Worm (Caenorhabditis elegans) whole organism, L1 larva: ENCODE data around the gene C17E7.12.

Experiments
- ceh-82 ChIP-seq, 3 experiments: fragments of 150-350 bp in 1 of 3; sonication (generic microtip) in 2 of 3; optimal IDR thresholded peaks; 2 replicates each; lab custom pipeline; 2014 to 2017; ENCODE audit warnings: missing biosample characterization in 3 of 3, missing genetic modification characterization in 3 of 3
- ceh-90 ChIP-seq: sonication (generic microtip); optimal IDR thresholded peaks from 2 replicates; lab custom pipeline; 2016; ENCODE audit warnings: missing genetic modification characterization, missing compliant biosample characterization
- dsc-1 ChIP-seq: sonication (generic microtip); optimal IDR thresholded peaks from 2 replicates; lab custom pipeline; 2016; ENCODE audit warnings: mild to moderate bottlenecking, missing genetic modification characterization, missing compliant biosample characterization
- efl-1 ChIP-seq, 4 experiments: fragments of 150-350 bp; optimal IDR thresholded peaks in 3 of 4; peaks in 1 of 4; 1 replicate in 1 of 4; 2 replicates in 3 of 4; lab custom pipeline; 2014; ENCODE audit warnings: missing biosample characterization in 2 of 4, missing genetic modification characterization in 2 of 4, missing genetic modification reagents in 2 of 4
- elt-2 ChIP-seq: sonication (generic microtip); optimal IDR thresholded peaks from 2 replicates; lab custom pipeline; 2016; ENCODE audit warnings: missing genetic modification characterization, mild to moderate bottlenecking, inconsistent platforms, missing compliant biosample characterization, missing genetic modification reagents
- elt-3 ChIP-seq, 6 experiments: fragments of 150-350 bp in 1 of 6; sonication (generic microtip); optimal IDR thresholded peaks; 2 replicates each; lab custom pipeline; 2017 to 2018; ENCODE audit warnings: missing biosample characterization in 6 of 6, missing genetic modification characterization in 6 of 6, inconsistent platforms in 1 of 6
- fkh-10 ChIP-seq: sonication (generic microtip); optimal IDR thresholded peaks from 2 replicates; lab custom pipeline; 2017; ENCODE audit warnings: missing biosample characterization, missing genetic modification reagents, missing genetic modification characterization
- nhr-20 ChIP-seq: sonication (generic microtip); optimal IDR thresholded peaks from 2 replicates; lab custom pipeline; 2016; ENCODE audit warnings: mild to moderate bottlenecking, missing genetic modification characterization, missing compliant biosample characterization
- nhr-77 ChIP-seq: fragments of 150-350 bp; optimal IDR thresholded peaks from 2 replicates; lab custom pipeline; 2014; ENCODE audit warnings: missing biosample characterization, missing genetic modification characterization
- nhr-85 ChIP-seq: sonication (generic microtip); peaks from one replicate; lab custom pipeline; 2016; ENCODE audit warnings: missing genetic modification characterization, inconsistent platforms, missing compliant biosample characterization
- pag-3 ChIP-seq: sonication (generic microtip); optimal IDR thresholded peaks from 2 replicates; lab custom pipeline; 2017; ENCODE audit warnings: missing genetic modification characterization, mild to moderate bottlenecking, missing compliant biosample characterization, antibody characterized with exemption, borderline replicate concordance; ENCODE audit not compliant: insufficient read depth
- snpc-4 ChIP-seq: fragments of 150-350 bp; optimal IDR thresholded peaks from 2 replicates; lab custom pipeline; 2014; ENCODE audit warnings: missing biosample characterization, missing genetic modification characterization
- snu-23 ChIP-seq: sonication (generic microtip); optimal IDR thresholded peaks from 2 replicates; lab custom pipeline; 2016; ENCODE audit warnings: missing genetic modification characterization, missing compliant biosample characterization
- unc-30 ChIP-seq: sonication (generic microtip); optimal IDR thresholded peaks from 2 replicates; lab custom pipeline; 2017; ENCODE audit warnings: missing biosample characterization, missing genetic modification characterization
- unc-86 ChIP-seq: sonication (generic microtip); optimal IDR thresholded peaks from 2 replicates; lab custom pipeline; 2016; ENCODE audit warnings: missing genetic modification characterization, missing compliant biosample characterization
- vab-15 ChIP-seq: sonication (generic microtip); optimal IDR thresholded peaks from 2 replicates; lab custom pipeline; 2017; ENCODE audit warnings: missing genotype, mild to moderate bottlenecking, missing genetic modification characterization, missing compliant biosample characterization
- zip-4 ChIP-seq: fragments of 200-800 bp; sonication (Bioruptor generic); optimal IDR thresholded peaks from 2 replicates; lab custom pipeline; 2018; ENCODE audit warnings: mild to moderate bottlenecking, missing genetic modification characterization, moderate library complexity, missing compliant biosample characterization

Gene C17E7.12

ce11 chrV:3847268-3847667 lies 44.6 kb downstream of the C17E7.12 start, which contains the start of gene nhr-185:
Gene nhr-185, minus strand, starts transcription at chrV:3847368.
- TF ChIP-seq snu-23: no peak
- no peak for TF ChIP-seq elt-2
- no peak for TF ChIP-seq ceh-90
- TF ChIP-seq unc-86 (tag; lab: Kevin White, UChicago): no peak
- TF ChIP-seq zip-4 (GFP tag; lab: Kevin White, UChicago): no peak
- no peak for TF ChIP-seq pag-3
- no peak for TF ChIP-seq snpc-4 (tag; lab: Kevin White, UChicago)

ce11 chrV:3843926-3844325 lies 47.9 kb downstream of the C17E7.12 start, which contains the start of gene ugt-32:
Gene ugt-32, minus strand, starts transcription at chrV:3844007.
- TF ChIP-seq efl-1 (optimal IDR thresholded peaks at IDR 0.05; lab: Kevin White, UChicago) (no peak), efl-1 (GFP tag; optimal IDR thresholded peaks at IDR 0.05 in 1 of 2; lab: Kevin White, UChicago) (peak in 1 of 2 experiments; percentile 37), elt-3 (tag; optimal IDR thresholded peaks at IDR 0.05; lab: Kevin White, UChicago) (peak in 1 of 6 experiments; percentile 0), fkh-10 (no peak), elt-2 (peak; percentile 10)
- TF ChIP-seq, all 84 proteins: peak for 3

ce11 chrV:3841462-3841861 lies 50.4 kb downstream of the C17E7.12 start:
- no peak for TF ChIP-seq nhr-20 (tag; lab: Kevin White, UChicago)
- TF ChIP-seq dsc-1 (tag; lab: Kevin White, UChicago): no peak
- TF ChIP-seq nhr-85 (tag; lab: Kevin White, UChicago): peak; percentile 47
- no peak for TF ChIP-seq nhr-77 (tag; lab: Kevin White, UChicago)
- no peak for TF ChIP-seq vab-15 (tag; lab: Kevin White, UChicago)
- no peak for TF ChIP-seq pag-3
- peak in 1 of 6 experiments; percentile 0 for TF ChIP-seq elt-3 (tag; optimal IDR thresholded peaks at IDR 0.05; lab: Kevin White, UChicago)
- no peak for TF ChIP-seq ceh-82 (tag; optimal IDR thresholded peaks at IDR 0.05; lab: Kevin White, UChicago)
- no peak for TF ChIP-seq unc-30 (tag; lab: Kevin White, UChicago)
- TF ChIP-seq, all 84 proteins: peak for 2
